Worm (Caenorhabditis elegans) whole organism, midembryonic: ENCODE measurements around the gene F56A11.4.

ENCODE experiments used
- T22C8.4 ChIP-seq: fragments of 200-800 bp; sonication (Bioruptor generic); IDR thresholded peaks from 2 replicates; pipeline ENCODE4 v1.3.6; 2022; ENCODE audit warnings: missing genetic modification characterization, missing compliant biosample characterization
- cog-1 ChIP-seq: sonication (generic microtip); optimal IDR thresholded peaks from 2 replicates; lab custom pipeline; 2016; ENCODE audit warnings: missing genetic modification characterization, missing compliant biosample characterization
- flt-1 ChIP-seq: fragments of 200-800 bp; sonication (Bioruptor generic); IDR thresholded peaks from 2 replicates; pipeline ENCODE4 v1.3.6; 2022; ENCODE audit warnings: missing genetic modification characterization, missing compliant biosample characterization
- klf-2 ChIP-seq: fragments of 200-800 bp; sonication (Bioruptor generic); conservative IDR thresholded peaks from 2 replicates; pipeline ENCODE4 v1.3.6; 2022; ENCODE audit warnings: missing genetic modification reagents, missing genetic modification characterization, missing compliant biosample characterization
- med-1 ChIP-seq: sonication (generic microtip); optimal IDR thresholded peaks from 2 replicates; lab custom pipeline; 2017; ENCODE audit warnings: missing genetic modification characterization, mild to moderate bottlenecking, missing compliant biosample characterization, antibody characterized with exemption, missing genetic modification reagents; ENCODE audit not compliant: insufficient read depth
- ref-1 ChIP-seq: fragments of 200-800 bp; sonication (Bioruptor generic); conservative IDR thresholded peaks from 2 replicates; pipeline ENCODE4 v1.3.6; 2022; ENCODE audit warnings: missing genetic modification reagents, missing genetic modification characterization, missing compliant biosample characterization
- tab-1 ChIP-seq: fragments of 200-800 bp; sonication (Bioruptor generic); IDR thresholded peaks from 2 replicates; pipeline ENCODE4 v1.3.6; 2022; ENCODE audit warnings: missing genetic modification characterization, missing compliant biosample characterization
- ztf-23 ChIP-seq: fragments of 200-800 bp; sonication (Bioruptor generic); IDR thresholded peaks from 2 replicates; pipeline ENCODE4 v1.3.6; 2022; ENCODE audit warnings: missing genetic modification reagents, missing genetic modification characterization, missing compliant biosample characterization
- ztf-29 ChIP-seq: fragments of 200-800 bp; sonication (Bioruptor generic); IDR thresholded peaks from 2 replicates; pipeline ENCODE4 v1.3.6; 2022; ENCODE audit warnings: missing genetic modification reagents, missing genetic modification characterization, missing compliant biosample characterization

F56A11.4 gene

DNA sequence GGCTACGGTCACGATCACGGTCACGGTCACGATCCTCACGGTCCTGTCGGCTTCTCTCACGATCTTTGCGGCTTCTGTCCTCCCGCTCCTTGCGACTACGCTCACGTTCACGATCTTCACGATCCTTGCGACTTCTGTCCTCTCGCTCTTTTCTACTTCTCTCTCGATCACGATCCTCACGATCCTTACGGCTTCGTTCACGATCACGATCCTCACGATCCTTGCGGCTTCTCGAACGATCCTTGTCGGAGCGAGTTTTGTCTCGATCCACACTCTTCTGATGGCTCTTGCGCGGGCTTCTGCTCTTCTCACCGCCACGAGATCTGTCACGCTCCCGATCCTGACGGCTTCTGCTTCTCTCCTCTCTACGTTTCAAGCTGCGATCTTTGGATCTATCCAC is 32.4 kb downstream of the F56A11.4 start:
- no peak for TF ChIP-seq T22C8.4
- no peak for TF ChIP-seq flt-1 (GFP tag; lab: Robert Waterston, UW)
- TF ChIP-seq med-1, result no peak
- no peak for TF ChIP-seq ztf-23
- no peak for TF ChIP-seq cog-1
- TF ChIP-seq ztf-29 (GFP tag; lab: Robert Waterston, UW), result no peak
- no peak for TF ChIP-seq klf-2 (GFP tag; lab: Robert Waterston, UW)
- TF ChIP-seq tab-1 (GFP tag; lab: Robert Waterston, UW), result no peak
- no peak for TF ChIP-seq ref-1 (GFP tag; lab: Robert Waterston, UW)

DNA sequence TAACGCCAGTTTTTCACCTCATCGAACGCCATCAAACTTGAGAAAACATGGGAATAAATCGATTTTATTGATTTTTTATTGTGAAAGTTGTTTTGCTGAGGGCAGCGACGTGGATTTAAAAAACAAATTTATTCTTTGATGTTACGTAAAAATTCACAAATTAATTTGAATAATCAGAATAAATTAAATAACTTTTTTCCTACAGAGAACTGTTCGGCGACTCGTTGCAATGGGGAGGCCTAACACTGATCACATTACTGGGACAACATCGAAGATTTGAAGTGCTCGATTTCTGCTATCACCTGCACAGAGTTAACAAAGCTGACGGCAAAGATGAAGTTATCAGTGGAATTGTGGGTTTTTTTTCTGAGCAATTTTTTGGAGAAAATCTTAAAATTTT is 34.0 kb downstream of the F56A11.4 start, which contains the start of gene F56A11.6:
Gene F56A11.6 (minus strand): TSS at position 101 of the 400 bp plus-strand sequence.
- TF ChIP-seq T22C8.4 (no peak), ztf-23 (no peak), ztf-29 (GFP tag; lab: Robert Waterston, UW) (no peak), ref-1 (GFP tag; lab: Robert Waterston, UW) (no peak), med-1 (no peak), flt-1 (GFP tag; lab: Robert Waterston, UW) (no peak), cog-1 (no peak), klf-2 (GFP tag; lab: Robert Waterston, UW) (no peak), tab-1 (GFP tag; lab: Robert Waterston, UW) (no peak)

ce11 chrIV:584039-584438 is 35.9 kb downstream of the F56A11.4 start:
- TF ChIP-seq ztf-23, result no peak
- TF ChIP-seq cog-1, result no peak
- no peak for TF ChIP-seq tab-1 (GFP tag; lab: Robert Waterston, UW)
- no peak for TF ChIP-seq ztf-29 (GFP tag; lab: Robert Waterston, UW)
- no peak for TF ChIP-seq flt-1 (GFP tag; lab: Robert Waterston, UW)
- no peak for TF ChIP-seq ref-1 (GFP tag; lab: Robert Waterston, UW)
- no peak for TF ChIP-seq klf-2 (GFP tag; lab: Robert Waterston, UW)
- TF ChIP-seq med-1, result no peak
- TF ChIP-seq T22C8.4, result no peak

ce11 chrIV:587729-588128 is 39.6 kb downstream of the F56A11.4 start, which contains the start of gene C18H7.12:
C18H7.12 (minus strand) TSS chrIV:587829.
- TF ChIP-seq ref-1 (GFP tag; lab: Robert Waterston, UW) (no peak), T22C8.4 (no peak), ztf-23 (no peak), ztf-29 (GFP tag; lab: Robert Waterston, UW) (no peak), med-1 (no peak), cog-1 (no peak), flt-1 (GFP tag; lab: Robert Waterston, UW) (no peak), klf-2 (GFP tag; lab: Robert Waterston, UW) (no peak)

DNA sequence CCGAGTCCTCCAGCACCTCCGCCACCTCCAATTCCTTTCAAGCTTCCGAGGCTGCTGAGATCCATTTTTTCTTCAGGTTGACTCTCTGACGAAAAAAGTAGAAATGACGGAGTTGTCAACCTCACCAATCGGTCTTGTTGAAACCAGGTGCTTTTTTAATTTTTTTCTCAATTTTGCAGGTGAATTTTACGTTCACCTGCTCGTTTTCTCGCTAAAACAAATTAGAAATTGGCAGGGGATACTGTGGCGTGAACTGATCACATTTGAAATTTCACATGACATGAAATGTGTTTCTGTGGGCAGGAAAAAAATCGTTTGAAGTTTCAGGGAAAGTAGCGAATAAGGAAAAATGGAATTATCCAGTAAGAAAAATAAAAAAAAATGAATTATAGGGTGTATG is 44.3 kb downstream of the F56A11.4 start, which contains the start of gene C18H7.6:
Gene C18H7.6 (minus strand): TSS at position 104 of the 400 bp plus-strand sequence.
- no peak for TF ChIP-seq med-1
- TF ChIP-seq tab-1 (GFP tag; lab: Robert Waterston, UW), result no peak
- no peak for TF ChIP-seq ref-1 (GFP tag; lab: Robert Waterston, UW)
- TF ChIP-seq klf-2 (GFP tag; lab: Robert Waterston, UW), result no peak
- no peak for TF ChIP-seq T22C8.4
- no peak for TF ChIP-seq cog-1
- no peak for TF ChIP-seq ztf-29 (GFP tag; lab: Robert Waterston, UW)
- no peak for TF ChIP-seq ztf-23
- TF ChIP-seq flt-1 (GFP tag; lab: Robert Waterston, UW), result no peak

ce11 chrIV:593029-593428 is 44.9 kb downstream of the F56A11.4 start, which contains the start of gene C18H7.4:
C18H7.4 (plus strand) TSS chrIV:593329.
- no peak for TF ChIP-seq ztf-29 (GFP tag; lab: Robert Waterston, UW)
- TF ChIP-seq ref-1 (GFP tag; lab: Robert Waterston, UW), result no peak
- TF ChIP-seq ztf-23, result no peak
- TF ChIP-seq T22C8.4, result no peak

ce11 chrIV:594840-595239 is 46.7 kb downstream of the F56A11.4 start:
- TF ChIP-seq ztf-23 (no peak), T22C8.4 (no peak), cog-1 (no peak), flt-1 (GFP tag; lab: Robert Waterston, UW) (no peak), klf-2 (GFP tag; lab: Robert Waterston, UW) (no peak), ref-1 (GFP tag; lab: Robert Waterston, UW) (no peak), med-1 (no peak)

- TF ChIP-seq ref-1 (GFP tag; lab: Robert Waterston, UW) (no peak), flt-1 (GFP tag; lab: Robert Waterston, UW) (no peak), tab-1 (GFP tag; lab: Robert Waterston, UW) (no peak), klf-2 (GFP tag; lab: Robert Waterston, UW) (no peak), T22C8.4 (no peak), ztf-29 (GFP tag; lab: Robert Waterston, UW) (no peak), ztf-23 (no peak), med-1 (no peak), cog-1 (no peak)
Measured at ce11 chrIV:596292-596952, 48.3 kb downstream of the F56A11.4 start, which contains the start of the genes C18H7.7 and C18H7.11. C18H7.7 (minus strand) TSS chrIV:596392. C18H7.11 (plus strand) TSS chrIV:596902.

- no peak for TF ChIP-seq ztf-29 (GFP tag; lab: Robert Waterston, UW)
- no peak for TF ChIP-seq cog-1
- no peak for TF ChIP-seq klf-2 (GFP tag; lab: Robert Waterston, UW)
- TF ChIP-seq flt-1 (GFP tag; lab: Robert Waterston, UW), result no peak
- no peak for TF ChIP-seq tab-1 (GFP tag; lab: Robert Waterston, UW)
- TF ChIP-seq ref-1 (GFP tag; lab: Robert Waterston, UW), result no peak
Measured at ce11 chrIV:601595-601994, 53.5 kb downstream of the F56A11.4 start, which contains the start of gene srt-59. srt-59 (minus strand) TSS chrIV:601695.
